Worm (Caenorhabditis elegans): ENCODE data around the gene eif-2Bgamma.

eif-2Bgamma gene

ce11 chrII:6928416-6928815 lies 39.0 kb downstream of the eif-2Bgamma start, which contains the start of gene flcn-1 (continued):
- TF ChIP-seq vab-7 (GFP tag; IDR thresholded peaks at IDR 0.05) (no peak), F44E2.7 (GFP tag; IDR thresholded peaks at IDR 0.05) (no peak), daf-8 (GFP tag; IDR thresholded peaks at IDR 0.05) (no peak), ctbp-1 (GFP tag; IDR thresholded peaks at IDR 0.05) (no peak), attf-4 (tag; optimal IDR thresholded peaks at IDR 0.05) (no peak), nhr-102 (tag; optimal IDR thresholded peaks at IDR 0.05) (no peak), pqm-1 (tag; optimal IDR thresholded peaks at IDR 0.05) (no peak), F37D6.2 (tag; optimal IDR thresholded peaks at IDR 0.05) (no peak), lin-38 (GFP tag; IDR thresholded peaks at IDR 0.05) (no peak), mep-1 (tag; optimal IDR thresholded peaks at IDR 0.05) (peak; percentile 57), fos-1 (tag; optimal IDR thresholded peaks at IDR 0.05) (no peak), ces-1 (GFP tag; optimal IDR thresholded peaks at IDR 0.05) (no peak), mes-2 (tag; optimal IDR thresholded peaks at IDR 0.05; ENCODE audit: poor library complexity, severe bottlenecking) (peak; percentile 44), ztf-7 (tag; optimal IDR thresholded peaks at IDR 0.05) (peak; percentile 51), unc-39 (tag; optimal IDR thresholded peaks at IDR 0.05) (no peak), daf-16 (GFP tag; optimal IDR thresholded peaks at IDR 0.05) (no peak), daf-16 (tag; optimal IDR thresholded peaks at IDR 0.05) (peak; percentile 41), Y105C5A.15 (GFP tag; IDR thresholded peaks at IDR 0.05) (no peak), snpc-4 (tag; optimal IDR thresholded peaks at IDR 0.05) (no peak), lin-13 (GFP tag; optimal IDR thresholded peaks at IDR 0.05) (no peak), fkh-10 (GFP tag; optimal IDR thresholded peaks at IDR 0.05) (no peak), tag-97 (GFP tag; IDR thresholded peaks at IDR 0.05) (no peak), arid-1 (GFP tag; conservative IDR thresholded peaks at IDR 0.05) (no peak), T26A8.4 (GFP tag; IDR thresholded peaks at IDR 0.05) (no peak), skn-1 (tag; optimal IDR thresholded peaks at IDR 0.05) (no peak), daf-12 (tag; optimal IDR thresholded peaks at IDR 0.05) (no peak), zfp-3 (GFP tag; conservative IDR thresholded peaks at IDR 0.05) (no peak), lir-3 (tag; optimal IDR thresholded peaks at IDR 0.05) (no peak), ZK337.2 (GFP tag; IDR thresholded peaks at IDR 0.05) (no peak), set-16 (GFP tag; IDR thresholded peaks at IDR 0.05) (no peak), dmd-8 (GFP tag; IDR thresholded peaks at IDR 0.05) (no peak), php-3 (GFP tag; IDR thresholded peaks at IDR 0.05) (no peak), zfp-2 (tag; optimal IDR thresholded peaks at IDR 0.05) (no peak), mxl-2 (GFP tag; conservative IDR thresholded peaks at IDR 0.05) (no peak), mxl-3 (GFP tag; optimal IDR thresholded peaks at IDR 0.05) (no peak), dve-1 (tag; optimal IDR thresholded peaks at IDR 0.05; ENCODE audit: insufficient read depth) (peak; percentile 56), dmd-9 (GFP tag; IDR thresholded peaks at IDR 0.05) (no peak), Y48G9A.11 (GFP tag; IDR thresholded peaks at IDR 0.05) (no peak), lin-29 (GFP tag; IDR thresholded peaks at IDR 0.05) (no peak), D1046.2 (GFP tag; IDR thresholded peaks at IDR 0.05) (no peak), gei-8 (GFP tag; optimal IDR thresholded peaks at IDR 0.05) (no peak), ceh-82 (tag; optimal IDR thresholded peaks at IDR 0.05) (no peak), madf-5 (GFP tag; IDR thresholded peaks at IDR 0.05) (no peak), dmd-6 (GFP tag; IDR thresholded peaks at IDR 0.05) (0 out of 2 replicates have a peak, but pooled peaks have one; percentile 28), nhr-42 (GFP tag; IDR thresholded peaks at IDR 0.05) (no peak), tra-1 (GFP tag; IDR thresholded peaks at IDR 0.05) (no peak), nhr-10 (tag; optimal IDR thresholded peaks at IDR 0.05) (no peak), lin-39 (tag; optimal IDR thresholded peaks at IDR 0.05) (no peak), T20F7.1 (GFP tag; optimal IDR thresholded peaks at IDR 0.05) (no peak), lin-15B (tag; optimal IDR thresholded peaks at IDR 0.05) (no peak), nhr-48 (tag; optimal IDR thresholded peaks at IDR 0.05) (no peak), mdl-1 (tag; optimal IDR thresholded peaks at IDR 0.05) (peak in 1 of 2 experiments; percentile 34), lim-7 (GFP tag; IDR thresholded peaks at IDR 0.05) (no peak)
